Worm (Caenorhabditis elegans) whole organism, midembryonic: ENCODE results near the gene R01H2.8.

ENCODE experiments used
- klf-2 ChIP-seq: fragments of 200-800 bp; sonication (Bioruptor generic); conservative IDR thresholded peaks from 2 replicates; pipeline ENCODE4 v1.3.6; 2022; ENCODE audit warnings: missing genetic modification reagents, missing genetic modification characterization, missing compliant biosample characterization
- med-1 ChIP-seq: sonication (generic microtip); optimal IDR thresholded peaks from 2 replicates; lab custom pipeline; 2017; ENCODE audit warnings: missing genetic modification characterization, mild to moderate bottlenecking, missing compliant biosample characterization, antibody characterized with exemption, missing genetic modification reagents; ENCODE audit not compliant: insufficient read depth
- tab-1 ChIP-seq: fragments of 200-800 bp; sonication (Bioruptor generic); IDR thresholded peaks from 2 replicates; pipeline ENCODE4 v1.3.6; 2022; ENCODE audit warnings: missing genetic modification characterization, missing compliant biosample characterization
- ztf-23 ChIP-seq: fragments of 200-800 bp; sonication (Bioruptor generic); IDR thresholded peaks from 2 replicates; pipeline ENCODE4 v1.3.6; 2022; ENCODE audit warnings: missing genetic modification reagents, missing genetic modification characterization, missing compliant biosample characterization

DNA sequence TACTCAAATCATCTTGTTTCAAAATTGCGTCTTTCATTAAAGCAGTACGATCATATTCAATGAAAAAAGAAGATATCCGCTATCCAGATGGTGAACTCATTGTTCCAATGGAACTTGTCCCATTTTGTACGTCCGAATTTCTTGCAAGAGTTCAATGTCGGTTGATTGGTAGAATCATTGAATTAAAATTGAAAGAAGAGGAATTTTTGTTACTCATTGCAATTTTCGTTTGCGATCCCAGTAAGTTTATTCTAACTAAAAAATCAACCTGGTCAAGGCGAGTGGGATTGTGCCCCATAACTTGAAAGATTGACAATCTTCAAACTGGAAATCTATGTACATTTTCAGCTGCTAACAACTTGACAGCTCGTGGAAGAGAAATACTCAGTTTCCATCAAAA is 27.6 kb downstream of the R01H2.8 start:
- no peak for TF ChIP-seq klf-2 (GFP tag; lab: Robert Waterston, UW)
- no peak for TF ChIP-seq tab-1 (GFP tag; lab: Robert Waterston, UW)
- no peak for TF ChIP-seq ztf-23 (GFP tag; lab: Robert Waterston, UW)
- TF ChIP-seq med-1 (GFP tag; lab: Kevin White, UChicago), result no peak
